Fruit fly (Drosophila melanogaster) whole organism, embryonic: ENCODE measurements around the gene CG15629.
A peak's percentile ranks its signal among the peaks of the same experiment; 100 is the strongest.

Experiments
- C15 ChIP-seq: fragments of 200-800 bp; sonication (Bioruptor generic); IDR thresholded peaks from 3 replicates; pipeline ENCODE4 v1.3.6; 2022; ENCODE audit warnings: missing biosample characterization, missing genetic modification characterization
- CG7786 ChIP-seq: fragments of 200-800 bp; sonication (Bioruptor generic); optimal IDR thresholded peaks from 2 replicates; lab custom pipeline; 2016; ENCODE audit warnings: missing biosample characterization, missing genetic modification characterization
- Dfd ChIP-seq, 2 experiments: fragments of >200 bp; optimal IDR thresholded peaks; 2 replicates each; lab custom pipeline; 2017; ENCODE audit warnings: missing biosample characterization in 2 of 2, missing genetic modification characterization in 2 of 2
- Dll ChIP-seq: fragments of 200-800 bp; sonication (Bioruptor generic); IDR thresholded peaks from 4 replicates; pipeline ENCODE4 v1.3.6; 2022; ENCODE audit warnings: missing biosample characterization, missing genetic modification characterization; ENCODE audit not compliant: partially characterized antibody
- Optix ChIP-seq: fragments of 200-800 bp; sonication (Bioruptor generic); IDR thresholded peaks from 3 replicates; pipeline ENCODE4 v1.3.6; 2022; ENCODE audit warnings: missing biosample characterization, missing genetic modification characterization
- ase ChIP-seq: fragments of 200-800 bp; sonication (Bioruptor generic); IDR thresholded peaks from 3 replicates; pipeline ENCODE4 v1.3.6; 2022; ENCODE audit warnings: missing biosample characterization, missing genetic modification characterization

DNA sequence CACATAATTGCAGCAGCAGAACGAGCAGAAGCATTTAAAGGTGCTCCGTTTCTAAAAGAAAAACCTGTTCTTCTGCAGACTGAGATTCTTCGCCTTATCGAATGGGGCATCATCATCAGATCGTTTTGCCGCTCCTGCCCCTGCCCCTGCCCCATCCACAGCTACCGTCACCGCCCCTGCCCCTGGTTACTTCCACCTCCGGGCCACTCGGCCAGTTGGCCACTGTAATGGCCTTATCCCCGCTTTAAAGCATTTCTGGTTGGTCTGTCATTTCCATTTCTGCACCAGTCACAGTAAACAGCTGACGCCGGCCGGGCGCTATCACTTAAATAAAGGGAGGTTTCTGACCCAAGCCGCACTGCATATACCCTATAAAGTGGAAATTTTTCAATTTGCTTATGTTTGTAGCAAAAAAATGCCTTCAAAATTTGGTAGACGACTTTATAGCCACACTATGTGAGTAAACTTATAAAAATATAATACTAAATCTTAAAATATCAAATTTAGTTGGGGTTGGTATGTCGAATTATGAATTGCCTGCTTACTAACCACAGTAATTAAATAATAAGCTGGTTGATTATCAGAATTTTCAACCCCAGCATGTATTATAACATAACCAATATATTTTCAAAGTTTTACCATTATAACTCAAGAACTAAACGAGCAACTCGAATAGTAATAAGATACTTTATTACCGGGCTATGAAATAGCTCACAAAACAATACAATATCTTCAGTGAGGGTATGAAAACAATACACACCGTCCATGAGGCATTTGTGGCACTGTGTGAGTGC, 1.9 kb upstream of the CG15629 start:
- no peak for TF ChIP-seq C15 (GFP tag; lab: Robert Waterston, UW)
- TF ChIP-seq ase (GFP tag; lab: Robert Waterston, UW): no peak
- TF ChIP-seq Optix (GFP tag; lab: Robert Waterston, UW): peak; percentile 12; the same call in 1 of the 3 replicates
- peak; percentile 27 for TF ChIP-seq CG7786 (GFP tag; lab: Kevin White, UChicago)
- TF ChIP-seq Dfd (GFP tag; optimal IDR thresholded peaks at IDR 0.05; lab: Kevin White, UChicago): no peak
- TF ChIP-seq Dll (GFP tag; lab: Robert Waterston, UW): no peak
